Fruit fly (Drosophila melanogaster): Measurements from ENCODE around the gene inaF-D.

- TF ChIP-seq Myc (optimal IDR thresholded peaks at IDR 0.05) (no peak), Sin3A (optimal IDR thresholded peaks at IDR 0.05) (no peak), psq (optimal IDR thresholded peaks at IDR 0.05) (no peak), insv (optimal IDR thresholded peaks at IDR 0.05) (no peak), ttk (optimal IDR thresholded peaks at IDR 0.05) (no peak), h (optimal IDR thresholded peaks at IDR 0.05) (no peak)
Observed at dm6 chrX:11679461-11679860, 49.4 kb downstream of the inaF-D start.
